Worm (Caenorhabditis elegans): ENCODE measurements around the gene sgt-1.

The sgt-1 gene

DNA sequence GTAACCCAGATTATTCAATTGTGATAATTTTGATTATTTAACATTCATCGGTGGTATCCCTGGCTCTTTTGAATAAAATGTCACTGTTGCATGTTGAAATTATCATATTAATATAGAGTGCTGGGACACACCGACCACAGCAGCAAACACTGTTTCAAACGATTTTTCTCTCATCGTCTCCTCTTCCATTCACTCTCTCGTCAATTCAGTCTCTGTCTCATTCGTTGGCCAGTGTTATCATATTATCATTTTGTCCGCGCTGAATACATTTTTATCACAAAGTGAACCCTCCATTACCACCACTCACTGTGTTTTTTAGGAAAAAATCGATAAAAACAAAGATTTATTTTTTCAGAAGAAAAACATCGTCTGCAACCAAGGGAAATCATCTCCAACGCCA lies 46.5 kb downstream of the sgt-1 start:
- TF ChIP-seq eyg-1 (tag; optimal IDR thresholded peaks at IDR 0.05) (no peak), elt-2 (tag; optimal IDR thresholded peaks at IDR 0.05) (peak; percentile 98)

DNA sequence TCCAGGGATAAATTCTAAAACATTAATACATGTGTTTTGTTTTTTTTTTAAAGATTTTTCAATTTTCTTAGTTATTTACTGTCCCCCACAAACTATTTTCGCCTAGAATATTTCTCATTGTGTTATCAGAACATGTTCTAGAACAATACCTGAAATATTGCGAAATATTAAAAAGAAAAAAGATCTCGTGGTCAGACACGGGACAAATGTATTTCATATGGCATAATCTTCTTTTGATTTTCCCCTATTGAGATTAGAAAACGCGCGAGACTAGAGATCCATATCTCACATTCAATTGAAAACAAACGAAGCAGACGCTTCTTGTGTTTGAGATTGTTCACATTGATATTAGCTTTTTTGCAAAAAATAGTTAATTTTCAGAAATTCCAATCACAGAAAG lies 47.5 kb downstream of the sgt-1 start:
- TF ChIP-seq sox-2 (GFP tag; IDR thresholded peaks at IDR 0.05) = no peak
- TF ChIP-seq elt-2 (tag; optimal IDR thresholded peaks at IDR 0.05) = no peak

ce11 chrII:4855489-4855888 lies 48.1 kb downstream of the sgt-1 start:
- TF ChIP-seq unc-42 (tag; optimal IDR thresholded peaks at IDR 0.05) (peak; percentile 22), ceh-34 (tag; optimal IDR thresholded peaks at IDR 0.05) (no peak)

DNA sequence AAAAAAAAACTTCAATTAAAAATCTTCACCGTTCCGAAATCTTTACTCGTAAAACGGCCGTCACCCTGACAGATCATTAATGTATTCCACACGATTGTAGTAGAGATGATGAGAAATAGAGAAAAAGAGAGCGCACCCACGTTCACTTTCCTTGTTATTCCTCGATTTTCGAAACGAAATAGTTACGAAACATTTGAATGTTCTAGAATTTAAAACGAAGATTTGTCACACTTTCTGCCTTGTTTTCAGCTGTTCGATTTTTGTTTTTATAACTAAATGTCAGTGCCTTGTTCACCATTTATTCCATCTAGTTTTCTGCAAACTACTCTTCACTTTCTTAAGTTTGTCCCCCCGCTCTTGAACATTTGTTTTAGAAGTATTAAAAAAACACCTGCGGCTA lies 48.8 kb downstream of the sgt-1 start:
- TF ChIP-seq che-1 (tag; optimal IDR thresholded peaks at IDR 0.05) (no peak), ttx-3 (tag; optimal IDR thresholded peaks at IDR 0.05) (no peak), zip-5 (tag; optimal IDR thresholded peaks at IDR 0.05) (no peak), hlh-30 (tag; optimal IDR thresholded peaks at IDR 0.05; ENCODE audit: insufficient read depth) (no peak), unc-42 (tag; optimal IDR thresholded peaks at IDR 0.05) (no peak), nfya-1 (tag; optimal IDR thresholded peaks at IDR 0.05) (no peak), ceh-22 (tag; optimal IDR thresholded peaks at IDR 0.05) (no peak), sox-2 (GFP tag; IDR thresholded peaks at IDR 0.05) (no peak), C38D4.7 (GFP tag; optimal IDR thresholded peaks at IDR 0.05) (no peak), syd-9 (tag; optimal IDR thresholded peaks at IDR 0.05) (no peak)

Measured in whole organism, late embryonic.